Fruit fly (Drosophila melanogaster) whole organism, wandering third instar larva: ENCODE measurements around the gene BicD.
A peak's percentile ranks its signal among the peaks of the same experiment; 100 is the strongest.

Experiments
- Abd-B ChIP-seq: fragments of >200 bp; optimal IDR thresholded peaks from 2 replicates; lab custom pipeline; 2017; ENCODE audit warnings: missing biosample characterization, missing genetic modification characterization
- CG32264 ChIP-seq: fragments of 200-800 bp; sonication (Bioruptor generic); optimal IDR thresholded peaks from 2 replicates; lab custom pipeline; 2016; ENCODE audit warnings: missing biosample characterization, missing genetic modification characterization
- CG9705 ChIP-seq: fragments of 200-800 bp; sonication (Bioruptor generic); optimal IDR thresholded peaks from 2 replicates; lab custom pipeline; 2018; ENCODE audit warnings: missing biosample characterization, mild to moderate bottlenecking, missing genetic modification characterization
- CrebA ChIP-seq: fragments of 200-800 bp; sonication (Bioruptor generic); optimal IDR thresholded peaks from 2 replicates; lab custom pipeline; 2016; ENCODE audit warnings: missing biosample characterization, mild to moderate bottlenecking, missing genetic modification characterization, borderline replicate concordance
- Dfd ChIP-seq: fragments of >200 bp; optimal IDR thresholded peaks from 2 replicates; lab custom pipeline; 2017; ENCODE audit warnings: missing biosample characterization, missing genetic modification characterization
- Dif ChIP-seq: fragments of 200-275, 200-300 bp; sonication (Bioruptor generic); optimal IDR thresholded peaks from 2 replicates; lab custom pipeline; 2018; ENCODE audit warnings: missing biosample characterization, missing genetic modification characterization; ENCODE audit not compliant: partially characterized antibody
- GATAd ChIP-seq: sonication (Bioruptor generic); optimal IDR thresholded peaks from 2 replicates; lab custom pipeline; 2016; ENCODE audit warnings: missing biosample characterization, missing genetic modification characterization
- HLH106 ChIP-seq: fragments of 200-800 bp; optimal IDR thresholded peaks from 3 replicates; lab custom pipeline; 2019; ENCODE audit warnings: missing biosample characterization, mild to moderate bottlenecking, missing genetic modification characterization, moderate library complexity
- Hnf4 ChIP-seq: fragments of 200-800 bp; sonication (Bioruptor generic); optimal IDR thresholded peaks from 2 replicates; lab custom pipeline; 2016; ENCODE audit warnings: missing biosample characterization, mild to moderate bottlenecking, missing genetic modification characterization
- Hr78 ChIP-seq: fragments of >200 bp; optimal IDR thresholded peaks from 2 replicates; lab custom pipeline; 2017; ENCODE audit warnings: missing biosample characterization, missing genetic modification characterization
- Hr83 ChIP-seq: fragments of 200-300 bp; sonication (Bioruptor generic); optimal IDR thresholded peaks from 2 replicates; lab custom pipeline; 2016; ENCODE audit warnings: missing biosample characterization, mild to moderate bottlenecking, missing genetic modification characterization, moderate library complexity; ENCODE audit not compliant: poor library complexity, severe bottlenecking
- Jra ChIP-seq: sonication (Bioruptor generic); optimal IDR thresholded peaks from 2 replicates; lab custom pipeline; 2016; ENCODE audit warnings: missing biosample characterization, missing genetic modification characterization
- Mio ChIP-seq: sonication (Bioruptor generic); optimal IDR thresholded peaks from 2 replicates; lab custom pipeline; 2016; ENCODE audit warnings: missing biosample characterization, missing genetic modification characterization
- Myc ChIP-seq: fragments of >200 bp; optimal IDR thresholded peaks from 2 replicates; lab custom pipeline; 2017
- N ChIP-seq: fragments of >200 bp; optimal IDR thresholded peaks from 2 replicates; lab custom pipeline; 2018; ENCODE audit warnings: missing biosample characterization, missing external identifiers, missing genetic modification characterization
- OdsH ChIP-seq: fragments of 200-800 bp; sonication (Bioruptor generic); optimal IDR thresholded peaks from 2 replicates; lab custom pipeline; 2016; ENCODE audit warnings: missing biosample characterization, mild to moderate bottlenecking, missing genetic modification characterization
- Rel ChIP-seq, 2 experiments: fragments of 200-800 bp; sonication (Bioruptor generic) in 1 of 2; optimal IDR thresholded peaks; 2 replicates in 1 of 2; 3 replicates in 1 of 2; lab custom pipeline; 2016 to 2019; ENCODE audit warnings: mild to moderate bottlenecking in 2 of 2, missing biosample characterization in 2 of 2, missing genetic modification characterization in 2 of 2, moderate library complexity in 1 of 2
- Sp1 ChIP-seq: fragments of 200-800 bp; sonication (Bioruptor generic); optimal IDR thresholded peaks from 3 replicates; lab custom pipeline; 2019; ENCODE audit warnings: missing biosample characterization, mild to moderate bottlenecking, missing genetic modification characterization, moderate library complexity
- Vsx2 ChIP-seq: fragments of 200-300, 225-300 bp; sonication (Bioruptor generic); optimal IDR thresholded peaks from 2 replicates; lab custom pipeline; 2018; ENCODE audit warnings: missing biosample characterization, missing genetic modification characterization; ENCODE audit not compliant: partially characterized antibody
- br ChIP-seq: fragments of 200-800 bp; sonication (Bioruptor generic); optimal IDR thresholded peaks from 2 replicates; lab custom pipeline; 2016; ENCODE audit warnings: missing biosample characterization, missing genetic modification characterization
- brk ChIP-seq: fragments of 200-800 bp; sonication (Bioruptor generic); optimal IDR thresholded peaks from 2 replicates; lab custom pipeline; 2016; ENCODE audit warnings: missing biosample characterization, mild to moderate bottlenecking, missing genetic modification characterization
- dl ChIP-seq, 2 experiments: fragments of 175-275, 200-275 bp in 1 of 2; fragments of 200-275 bp in 1 of 2; sonication (Bioruptor generic); optimal IDR thresholded peaks; lab custom pipeline; 2018; ENCODE audit warnings: mild to moderate bottlenecking in 2 of 2, missing biosample characterization in 2 of 2, missing genetic modification characterization in 2 of 2, moderate library complexity in 2 of 2; ENCODE audit not compliant: partially characterized antibody in 2 of 2, insufficient read depth in 1 of 2
- dmrt93B ChIP-seq: fragments of 200-800 bp; sonication (Bioruptor generic); optimal IDR thresholded peaks from 2 replicates; lab custom pipeline; 2018; ENCODE audit warnings: missing biosample characterization, mild to moderate bottlenecking, missing genetic modification characterization
- dsf ChIP-seq: sonication (Bioruptor generic); optimal IDR thresholded peaks from 2 replicates; lab custom pipeline; 2016; ENCODE audit warnings: missing biosample characterization, missing genetic modification characterization, borderline replicate concordance
- ey ChIP-seq: fragments of 200-800 bp; sonication (Bioruptor generic); optimal IDR thresholded peaks from 2 replicates; lab custom pipeline; 2016; ENCODE audit warnings: missing biosample characterization, missing genetic modification characterization
- foxo ChIP-seq, 2 experiments: fragments of 200-800 bp; sonication (Bioruptor generic); optimal IDR thresholded peaks; 2 replicates in 1 of 2; 3 replicates in 1 of 2; lab custom pipeline; 2016 to 2017; ENCODE audit warnings: missing biosample characterization in 2 of 2, missing genetic modification characterization in 2 of 2
- fru ChIP-seq: fragments of 200-800 bp; sonication (Bioruptor generic); optimal IDR thresholded peaks from 3 replicates; lab custom pipeline; 2016; ENCODE audit warnings: missing biosample characterization, mild to moderate bottlenecking, missing genetic modification characterization
- h ChIP-seq: fragments of 200-800 bp; sonication (Bioruptor generic); optimal IDR thresholded peaks from 3 replicates; lab custom pipeline; 2016; ENCODE audit warnings: missing biosample characterization, mild to moderate bottlenecking, missing genetic modification characterization
- jim ChIP-seq: fragments of 175-275, 200-325 bp; sonication (Bioruptor generic); optimal IDR thresholded peaks from 2 replicates; lab custom pipeline; 2016; ENCODE audit warnings: missing biosample characterization, mild to moderate bottlenecking, missing genetic modification characterization
- lola ChIP-seq: fragments of >200 bp; optimal IDR thresholded peaks from 2 replicates; lab custom pipeline; 2017; ENCODE audit warnings: missing biosample characterization, missing genetic modification characterization
- pan ChIP-seq: fragments of >200 bp; optimal IDR thresholded peaks from 2 replicates; lab custom pipeline; 2017
- psq ChIP-seq: fragments of 200-800 bp; sonication (Bioruptor generic); optimal IDR thresholded peaks from 3 replicates; lab custom pipeline; 2017; ENCODE audit warnings: missing biosample characterization, mild to moderate bottlenecking, missing genetic modification characterization, moderate library complexity
- rgr ChIP-seq: fragments of 200-800 bp; sonication (Bioruptor generic); optimal IDR thresholded peaks from 3 replicates; lab custom pipeline; 2016; ENCODE audit warnings: missing biosample characterization, mild to moderate bottlenecking, missing genetic modification characterization
- sage ChIP-seq: fragments of 200-800 bp; sonication (Bioruptor generic); optimal IDR thresholded peaks from 2 replicates; lab custom pipeline; 2016; ENCODE audit warnings: missing biosample characterization, mild to moderate bottlenecking, missing genetic modification characterization
- sv ChIP-seq: fragments of 200-800 bp; sonication (Bioruptor generic); optimal IDR thresholded peaks from 3 replicates; lab custom pipeline; 2016; ENCODE audit warnings: missing biosample characterization, missing genetic modification characterization
- tai ChIP-seq: sonication (Bioruptor generic); optimal IDR thresholded peaks from 2 replicates; lab custom pipeline; 2016; ENCODE audit warnings: missing biosample characterization, missing genetic modification characterization
- usp ChIP-seq: fragments of >200 bp; optimal IDR thresholded peaks from 2 replicates; lab custom pipeline; 2017; ENCODE audit warnings: missing biosample characterization, missing genetic modification characterization
- woc ChIP-seq: sonication (Bioruptor generic); optimal IDR thresholded peaks from 2 replicates; lab custom pipeline; 2016; ENCODE audit warnings: missing biosample characterization, mild to moderate bottlenecking, missing genetic modification characterization

Gene BicD

DNA sequence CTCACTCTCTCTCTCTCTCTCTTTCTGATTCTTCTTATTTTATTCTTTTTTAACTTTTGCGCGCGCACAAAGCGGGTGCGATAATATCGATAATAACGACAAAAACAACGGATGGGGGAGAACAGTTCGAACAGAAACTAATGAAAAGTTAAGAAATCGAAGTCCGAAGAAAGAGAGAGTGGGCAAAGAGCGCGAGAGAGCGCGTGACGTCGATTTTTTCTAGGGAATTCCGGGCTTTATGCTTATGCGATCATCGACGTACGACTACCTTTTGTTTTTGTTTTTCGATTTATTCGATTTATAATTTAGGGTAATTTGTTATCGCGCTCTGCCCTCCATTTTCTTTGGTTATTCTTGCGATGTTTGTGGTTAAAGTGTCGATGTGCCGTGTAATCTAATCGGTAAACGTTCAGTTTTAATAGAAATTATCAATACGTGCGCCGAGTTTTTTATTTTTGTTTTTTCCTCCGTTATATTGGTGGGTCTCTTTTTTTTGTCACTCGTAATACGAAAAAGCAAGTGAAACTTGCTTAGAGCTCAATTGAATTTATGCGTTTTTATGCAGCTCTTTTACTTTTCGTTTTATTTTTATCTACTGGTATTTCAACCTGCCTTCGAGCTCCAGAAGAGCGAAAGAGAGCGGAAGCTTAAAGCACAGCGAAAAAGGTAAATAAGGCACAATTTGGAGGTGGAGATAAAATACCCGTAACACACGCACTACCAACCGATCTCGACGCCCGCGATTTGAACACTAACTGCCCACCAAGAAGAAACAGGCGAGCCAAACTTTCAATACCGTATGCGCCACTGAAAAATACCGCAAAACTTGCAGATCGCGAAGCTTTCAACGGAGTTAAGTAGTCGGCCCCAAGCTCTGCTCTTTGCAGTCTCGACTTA lies 23.2 kb downstream of the BicD start, which contains the start of gene dl:
Gene dl (minus strand): TSS at position 757 of the 897 bp plus-strand sequence.
- TF ChIP-seq Dif (GFP tag; lab: Kevin White, UChicago) (peak; percentile 88), Sp1 (GFP tag; lab: Kevin White, UChicago) (peak; percentile 11), foxo (GFP tag; optimal IDR thresholded peaks at IDR 0.05; lab: Kevin White, UChicago) (peak in 1 of 2 experiments; percentile 47), Dfd (GFP tag; lab: Kevin White, UChicago) (no peak), Myc (no peak), ey (GFP tag; lab: Kevin White, UChicago) (peak; percentile 38), GATAd (GFP tag; lab: Kevin White, UChicago) (no peak), pan (no peak), dl (GFP tag; optimal IDR thresholded peaks at IDR 0.05; lab: Kevin White, UChicago; ENCODE audit: insufficient read depth in 1 of 2, partially characterized antibody in 2 of 2) (peak; percentile 85), h (peak; percentile 83), Abd-B (no peak), Hr78 (GFP tag; lab: Kevin White, UChicago) (no peak), Jra (GFP tag; lab: Kevin White, UChicago) (no peak), rgr (GFP tag; lab: Kevin White, UChicago) (no peak), HLH106 (tag; lab: Kevin White, UChicago) (no peak), Rel (GFP tag; optimal IDR thresholded peaks at IDR 0.05; lab: Kevin White, UChicago) (no peak), Rel (tag; optimal IDR thresholded peaks at IDR 0.05; lab: Kevin White, UChicago) (peak; percentile 67), sv (GFP tag; lab: Kevin White, UChicago) (no peak), brk (GFP tag; lab: Kevin White, UChicago) (peak; percentile 7), Mio (GFP tag; lab: Kevin White, UChicago) (no peak), dmrt93B (GFP tag; lab: Kevin White, UChicago) (no peak), tai (GFP tag; lab: Kevin White, UChicago) (peak; percentile 44), psq (GFP tag; lab: Kevin White, UChicago) (peak; percentile 52), lola (GFP tag; lab: Kevin White, UChicago) (no peak), sage (GFP tag; lab: Kevin White, UChicago) (peak; percentile 26), OdsH (peak; percentile 19), CG32264 (GFP tag; lab: Kevin White, UChicago) (no peak), CrebA (peak; percentile 33), Vsx2 (GFP tag; lab: Kevin White, UChicago) (peak; percentile 19), fru (peak; percentile 46), N (GFP tag; lab: Kevin White, UChicago) (no peak), CG9705 (GFP tag; lab: Kevin White, UChicago) (no peak), dsf (GFP tag; lab: Kevin White, UChicago) (no peak), usp (no peak), woc (peak; percentile 45), Hnf4 (GFP tag; lab: Kevin White, UChicago) (no peak), br (peak; percentile 26), Hr83 (GFP tag; lab: Kevin White, UChicago) (peak; percentile 44), jim (GFP tag; lab: Kevin White, UChicago) (peak; percentile 61)

dm6 chr2L:17448435-17448834 lies 24.6 kb downstream of the BicD start:
- TF ChIP-seq Dfd (GFP tag; lab: Kevin White, UChicago) (peak; percentile 66), rgr (GFP tag; lab: Kevin White, UChicago) (peak; percentile 11), pan (no peak), dl (GFP tag; optimal IDR thresholded peaks at IDR 0.05; lab: Kevin White, UChicago; ENCODE audit: insufficient read depth in 1 of 2, partially characterized antibody in 2 of 2) (peak in 1 of 2 experiments; percentile 36), Dif (GFP tag; lab: Kevin White, UChicago) (peak; percentile 26), brk (GFP tag; lab: Kevin White, UChicago) (no peak), Rel (GFP tag; optimal IDR thresholded peaks at IDR 0.05; lab: Kevin White, UChicago) (no peak), Rel (tag; optimal IDR thresholded peaks at IDR 0.05; lab: Kevin White, UChicago) (peak; percentile 20), Jra (GFP tag; lab: Kevin White, UChicago) (no peak), Hr83 (GFP tag; lab: Kevin White, UChicago) (peak; percentile 46), psq (GFP tag; lab: Kevin White, UChicago) (no peak), CG32264 (GFP tag; lab: Kevin White, UChicago) (no peak)
